Worm (Caenorhabditis elegans): Measurements from ENCODE around the gene clec-56.

- TF ChIP-seq aly-2 (tag; optimal IDR thresholded peaks at IDR 0.05) (no peak), elt-3 (tag; optimal IDR thresholded peaks at IDR 0.05) (no peak), R02D3.7 (tag; optimal IDR thresholded peaks at IDR 0.05) (no peak), fkh-2 (tag; optimal IDR thresholded peaks at IDR 0.05) (no peak), lin-15B (tag; optimal IDR thresholded peaks at IDR 0.05) (no peak)
These were observed 17.6 kb upstream of the clec-56 start, which contains the start of gene bmk-1 for ce11 chrV:14456626-14457025.

Data from whole organism, L3 larva.